3 worm cellular contexts compared by ENCODE assay signal in the genomic region with DNA sequence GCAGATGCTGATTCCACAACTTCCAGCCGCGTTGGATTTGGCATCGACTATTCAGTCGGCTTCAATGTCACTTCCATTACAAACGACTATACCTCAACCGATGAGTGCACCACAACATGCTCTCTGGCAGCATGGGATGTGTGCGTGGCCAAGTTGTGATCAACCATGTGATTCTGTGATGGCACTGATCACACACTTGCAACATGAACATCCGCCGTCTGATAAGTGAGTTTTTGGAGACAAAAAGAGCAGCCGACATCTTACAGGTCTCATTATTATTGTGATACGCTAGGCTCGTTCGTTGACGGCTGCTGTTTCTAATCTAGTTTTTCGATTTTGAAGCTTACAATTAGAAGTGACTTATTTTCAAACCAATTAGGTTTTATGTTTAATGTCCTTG.
A peak's percentile ranks its signal among the peaks of the same experiment; 100 is the strongest.
TF ChIP-seq lines count a peak whose summit lies in the region.

No protein-coding gene starts in this region.

TF ChIP-seq in whole organism, L1 larva, 84 proteins besides CTCF, POLR2A, EP300 and RAD21:
- TF ChIP-seq grh-1 (GFP tag; IDR thresholded peaks at IDR 0.05; lab: Robert Waterston, UW) (no peak), snpc-4 (tag; optimal IDR thresholded peaks at IDR 0.05; lab: Kevin White, UChicago) (peak; percentile 72)

TF ChIP-seq in whole organism, L2 larva, 48 proteins besides CTCF, POLR2A, EP300 and RAD21:
- TF ChIP-seq snpc-4 (tag; optimal IDR thresholded peaks at IDR 0.05; lab: Kevin White, UChicago) (peak; percentile 48), nhr-129 (tag; optimal IDR thresholded peaks at IDR 0.05; lab: Kevin White, UChicago) (peak; percentile 31), lin-11 (tag; optimal IDR thresholded peaks at IDR 0.05; lab: Kevin White, UChicago) (no peak)
TF ChIP-seq in whole organism, L2 larva: peak in this region for 2.

TF ChIP-seq in whole organism, L4 larva, 104 proteins besides CTCF, POLR2A, EP300 and RAD21:
- TF ChIP-seq F49E8.2 (tag; optimal IDR thresholded peaks at IDR 0.05; lab: Kevin White, UChicago; ENCODE audit: borderline replicate concordance) (no peak), madf-9 (GFP tag; conservative IDR thresholded peaks at IDR 0.05; lab: Robert Waterston, UW) (no peak), aly-2 (tag; optimal IDR thresholded peaks at IDR 0.05; lab: Kevin White, UChicago) (no peak), hlh-30 (tag; optimal IDR thresholded peaks at IDR 0.05; lab: Kevin White, UChicago; ENCODE audit: insufficient read depth) (peak; percentile 74), snpc-4 (tag; optimal IDR thresholded peaks at IDR 0.05; lab: Kevin White, UChicago) (no peak)
